Worm (Caenorhabditis elegans): ENCODE measurements around the gene Y1A5A.1.

DNA sequence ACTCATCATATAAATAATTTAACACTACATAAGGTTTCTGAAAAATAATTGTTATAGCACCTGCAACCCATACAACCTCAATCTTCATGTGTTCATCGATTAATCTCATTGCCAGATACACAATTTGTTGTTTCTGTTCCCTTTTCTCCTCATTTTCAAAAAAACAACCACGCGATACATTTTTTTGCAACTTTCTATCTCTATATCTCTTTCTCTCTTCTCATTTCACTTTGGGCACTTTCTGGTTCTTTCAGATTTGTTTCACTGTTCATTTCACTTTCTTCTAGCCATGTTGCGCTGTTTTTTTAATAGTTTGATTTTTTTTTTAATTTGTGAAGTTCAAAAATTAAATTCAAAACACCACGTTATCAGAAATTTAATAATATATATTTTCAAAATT, 27.3 kb downstream of the Y1A5A.1 start:
- TF ChIP-seq ama-1 (optimal IDR thresholded peaks at IDR 0.05) (no peak), tra-4 (tag; optimal IDR thresholded peaks at IDR 0.05) (no peak), flt-1 (GFP tag; IDR thresholded peaks at IDR 0.05) (no peak), hmg-4 (GFP tag; optimal IDR thresholded peaks at IDR 0.05) (no peak), ets-7 (tag; optimal IDR thresholded peaks at IDR 0.05) (no peak), tbx-37 (GFP tag; conservative IDR thresholded peaks at IDR 0.05) (no peak), hmbx-1 (tag; optimal IDR thresholded peaks at IDR 0.05) (no peak), F13C5.2 (tag; optimal IDR thresholded peaks at IDR 0.05) (no peak), sea-1 (GFP tag; conservative IDR thresholded peaks at IDR 0.05) (no peak), ceh-13 (GFP tag; optimal IDR thresholded peaks at IDR 0.05) (no peak), tbx-11 (GFP tag; IDR thresholded peaks at IDR 0.05) (no peak)

Measured in whole organism, early embryonic.